Fruit fly (Drosophila melanogaster): ENCODE measurements around the gene CG31810.

dm6 chr2L:16859103-16859502 lies 6.9 kb upstream of the CG31810 start:
- TF ChIP-seq CG15011 (GFP tag; optimal IDR thresholded peaks at IDR 0.05) (no peak), CG9876 (GFP tag; optimal IDR thresholded peaks at IDR 0.05) (no peak), row (GFP tag; IDR thresholded peaks at IDR 0.05) (no peak), Dll (GFP tag; IDR thresholded peaks at IDR 0.05; ENCODE audit: partially characterized antibody) (no peak), CG9932 (GFP tag; IDR thresholded peaks at IDR 0.05) (no peak), CG8281 (tag; optimal IDR thresholded peaks at IDR 0.05) (no peak), Lhr (GFP tag; optimal IDR thresholded peaks at IDR 0.05) (no peak), en (GFP tag; optimal IDR thresholded peaks at IDR 0.05) (no peak), Dfd (GFP tag; optimal IDR thresholded peaks at IDR 0.05) (no peak), CG31441 (GFP tag; IDR thresholded peaks at IDR 0.05) (no peak), Mrtf (GFP tag; IDR thresholded peaks at IDR 0.05) (no peak), dm (GFP tag; optimal IDR thresholded peaks at IDR 0.05) (no peak), odd (GFP tag; optimal IDR thresholded peaks at IDR 0.05) (no peak)
